Fruit fly (Drosophila melanogaster) ovary, adult (tissue): ENCODE results near the gene RanBP3.

Experiments used
- CG17801 ChIP-seq: fragments of 200-800 bp; optimal IDR thresholded peaks from 2 replicates; lab custom pipeline; 2019; ENCODE audit warnings: missing biosample characterization, mild to moderate bottlenecking, missing genetic modification characterization, moderate library complexity; ENCODE audit not compliant: partially characterized antibody

The RanBP3 gene

dm6 chr3R:23732990-23733512 is 19.6 kb downstream of the RanBP3 start, which contains the start of the genes Hmgcr and Rpn9:
Hmgcr (plus strand) TSS chr3R:23733324.
Rpn9 (minus strand) TSS chr3R:23733462.
- peak; percentile 37 for TF ChIP-seq CG17801 (GFP tag; lab: Kevin White, UChicago)

- TF ChIP-seq CG17801 (GFP tag; lab: Kevin White, UChicago), result no peak
Observed at dm6 chr3R:23732533-23732932, 20.1 kb downstream of the RanBP3 start.

- TF ChIP-seq CG17801 (GFP tag; lab: Kevin White, UChicago), result no peak
Observed at dm6 chr3R:23730472-23730801, 22.2 kb downstream of the RanBP3 start.

- no peak for TF ChIP-seq CG17801 (GFP tag; lab: Kevin White, UChicago)
Observed at dm6 chr3R:23729632-23730471, 22.8 kb downstream of the RanBP3 start.

- TF ChIP-seq CG17801 (GFP tag; lab: Kevin White, UChicago), result no peak
Observed at dm6 chr3R:23729066-23729465, 23.6 kb downstream of the RanBP3 start.

dm6 chr3R:23728086-23728485 is 24.5 kb downstream of the RanBP3 start:
- TF ChIP-seq CG17801 (GFP tag; lab: Kevin White, UChicago), result peak; percentile 69

- TF ChIP-seq CG17801 (GFP tag; lab: Kevin White, UChicago), result no peak
Observed at dm6 chr3R:23727657-23728056, 25.0 kb downstream of the RanBP3 start.

dm6 chr3R:23726740-23727139 is 25.9 kb downstream of the RanBP3 start:
- peak; percentile 51 for TF ChIP-seq CG17801 (GFP tag; lab: Kevin White, UChicago)

- TF ChIP-seq CG17801 (GFP tag; lab: Kevin White, UChicago), result no peak
Observed at dm6 chr3R:23725711-23726349, 26.8 kb downstream of the RanBP3 start.

- no peak for TF ChIP-seq CG17801 (GFP tag; lab: Kevin White, UChicago)
Observed at dm6 chr3R:23724843-23725506, 27.7 kb downstream of the RanBP3 start.

- peak; percentile 17 for TF ChIP-seq CG17801 (GFP tag; lab: Kevin White, UChicago)
Observed at dm6 chr3R:23723381-23724034, 29.1 kb downstream of the RanBP3 start.

dm6 chr3R:23722680-23723372 is 29.8 kb downstream of the RanBP3 start, which contains the start of gene CG10365:
CG10365 (plus strand) TSS chr3R:23723331.
- no peak for TF ChIP-seq CG17801 (GFP tag; lab: Kevin White, UChicago)

- peak; percentile 54 for TF ChIP-seq CG17801 (GFP tag; lab: Kevin White, UChicago)
Observed at dm6 chr3R:23721936-23722335, 30.7 kb downstream of the RanBP3 start.

- no peak for TF ChIP-seq CG17801 (GFP tag; lab: Kevin White, UChicago)
Observed at dm6 chr3R:23721525-23721924, 31.1 kb downstream of the RanBP3 start, which contains the start of gene CG10232. CG10232 (minus strand) TSS chr3R:23721625.
